Fruit fly (Drosophila melanogaster) whole organism, embryonic: ENCODE data around the gene nan.

Source experiments
- C15 ChIP-seq: fragments of 200-800 bp; sonication (Bioruptor generic); IDR thresholded peaks from 3 replicates; pipeline ENCODE4 v1.3.6; 2022; ENCODE audit warnings: missing biosample characterization, missing genetic modification characterization
- CG11093 ChIP-seq: fragments of 200-800 bp; sonication (Bioruptor generic); IDR thresholded peaks from 3 replicates; pipeline ENCODE4 v1.3.6; 2022; ENCODE audit warnings: missing biosample characterization, missing genetic modification characterization
- CG11504 ChIP-seq: fragments of 200-800 bp; sonication (Bioruptor generic); optimal IDR thresholded peaks from 3 replicates; lab custom pipeline; 2019; ENCODE audit warnings: missing biosample characterization, mild to moderate bottlenecking, missing genetic modification characterization, moderate library complexity
- CG12071 ChIP-seq: fragments of 200-800 bp; sonication (Bioruptor generic); optimal IDR thresholded peaks from 3 replicates; lab custom pipeline; 2018; ENCODE audit warnings: missing biosample characterization, mild to moderate bottlenecking, missing genetic modification characterization
- CG12236 ChIP-seq: fragments of 200-800 bp; sonication (Bioruptor generic); optimal IDR thresholded peaks from 2 replicates; lab custom pipeline; 2016; ENCODE audit warnings: missing biosample characterization, missing genetic modification characterization
- CG12299 ChIP-seq: fragments of 200-800 bp; sonication (Bioruptor generic); optimal IDR thresholded peaks from 2 replicates; lab custom pipeline; 2018; ENCODE audit warnings: missing biosample characterization, mild to moderate bottlenecking, missing genetic modification characterization
- CG12659 ChIP-seq: fragments of 200-800 bp; sonication (Bioruptor generic); optimal IDR thresholded peaks from 3 replicates; lab custom pipeline; 2017; ENCODE audit warnings: mild to moderate bottlenecking, missing biosample characterization, missing genetic modification reagents, missing genetic modification characterization
- CG17328 ChIP-seq: fragments of 200-800 bp; sonication (Bioruptor generic); IDR thresholded peaks from 2 replicates; pipeline ENCODE4 v1.3.6; 2022; ENCODE audit warnings: missing biosample characterization, missing genetic modification characterization
- CG17361 ChIP-seq: fragments of 200-800 bp; sonication (Bioruptor generic); IDR thresholded peaks from 3 replicates; pipeline ENCODE4 v1.3.6; 2022; ENCODE audit warnings: missing biosample characterization, missing genetic modification characterization
- CG1792 ChIP-seq: fragments of 200-800 bp; sonication (Bioruptor generic); optimal IDR thresholded peaks from 2 replicates; lab custom pipeline; 2016; ENCODE audit warnings: missing biosample characterization, missing genetic modification characterization
- CG18476 ChIP-seq: fragments of 200-800 bp; sonication (Bioruptor generic); optimal IDR thresholded peaks from 2 replicates; lab custom pipeline; 2016; ENCODE audit warnings: missing biosample characterization, mild to moderate bottlenecking, missing genetic modification characterization
- CG18764 ChIP-seq: fragments of 200-800 bp; sonication (Bioruptor generic); optimal IDR thresholded peaks from 3 replicates; lab custom pipeline; 2016; ENCODE audit warnings: missing biosample characterization, missing genetic modification characterization
- CG2202 ChIP-seq: fragments of 200-800 bp; sonication (Bioruptor generic); optimal IDR thresholded peaks from 2 replicates; lab custom pipeline; 2018; ENCODE audit warnings: missing biosample characterization, mild to moderate bottlenecking, missing genetic modification characterization
- CG4360 ChIP-seq: fragments of 200-800 bp; sonication (Bioruptor generic); IDR thresholded peaks from 2 replicates; pipeline ENCODE4 v1.3.6; 2022; ENCODE audit warnings: missing biosample characterization, missing genetic modification characterization
- CG6254 ChIP-seq: fragments of 200-800 bp; sonication (Bioruptor generic); optimal IDR thresholded peaks from 3 replicates; lab custom pipeline; 2017; ENCODE audit warnings: mild to moderate bottlenecking, missing biosample characterization, missing genetic modification reagents, missing genetic modification characterization
- CG9727 ChIP-seq: fragments of 200-800 bp; sonication (Bioruptor generic); optimal IDR thresholded peaks from 3 replicates; lab custom pipeline; 2017; ENCODE audit warnings: missing biosample characterization, mild to moderate bottlenecking, missing genetic modification characterization
- Deaf1 ChIP-seq: fragments of 200-800 bp; optimal IDR thresholded peaks from 3 replicates; lab custom pipeline; 2019; ENCODE audit warnings: missing biosample characterization, mild to moderate bottlenecking, missing genetic modification characterization, moderate library complexity
- Doc3 ChIP-seq: fragments of 200-800 bp; sonication (Bioruptor generic); IDR thresholded peaks from 3 replicates; pipeline ENCODE4 v1.3.6; 2022; ENCODE audit warnings: missing biosample characterization, missing genetic modification characterization; ENCODE audit not compliant: partially characterized antibody
- Gug ChIP-seq: fragments of 200-800 bp; sonication (Bioruptor generic); IDR thresholded peaks from 4 replicates; pipeline ENCODE4 v1.3.6; 2022; ENCODE audit warnings: missing biosample characterization, missing genetic modification characterization
- H15 ChIP-seq: fragments of 200-800 bp; sonication (Bioruptor generic); IDR thresholded peaks from 3 replicates; pipeline ENCODE4 v1.3.6; 2022; ENCODE audit warnings: missing biosample characterization, missing genetic modification characterization
- HLH4C ChIP-seq: fragments of 200-800 bp; sonication (Bioruptor generic); IDR thresholded peaks from 3 replicates; pipeline ENCODE4 v1.3.6; 2022; ENCODE audit warnings: missing biosample characterization, missing genetic modification characterization; ENCODE audit not compliant: partially characterized antibody
- HLHmδ ChIP-seq: fragments of 200-800 bp; sonication (Bioruptor generic); optimal IDR thresholded peaks from 2 replicates; lab custom pipeline; 2018; ENCODE audit warnings: missing biosample characterization, mild to moderate bottlenecking, missing genetic modification characterization, moderate library complexity
- Hr3 ChIP-seq: fragments of 200-800 bp; sonication (Bioruptor generic); optimal IDR thresholded peaks from 3 replicates; lab custom pipeline; 2016; ENCODE audit warnings: missing biosample characterization, missing genetic modification characterization
- Hsf ChIP-seq: fragments of 200-800 bp; sonication (Bioruptor generic); optimal IDR thresholded peaks from 3 replicates; lab custom pipeline; 2016; ENCODE audit warnings: missing biosample characterization, missing genetic modification characterization
- Jarid2 ChIP-seq: fragments of 200-800 bp; sonication (Bioruptor generic); optimal IDR thresholded peaks from 3 replicates; lab custom pipeline; 2017; ENCODE audit warnings: mild to moderate bottlenecking, missing biosample characterization, missing genetic modification reagents, missing genetic modification characterization
- Kr ChIP-seq: fragments of 200-800 bp; sonication (Bioruptor generic); optimal IDR thresholded peaks from 2 replicates; lab custom pipeline; 2017; ENCODE audit warnings: missing biosample characterization, mild to moderate bottlenecking, missing genetic modification characterization
- MTF-1 ChIP-seq: fragments of 200-800 bp; sonication (Bioruptor generic); optimal IDR thresholded peaks from 2 replicates; lab custom pipeline; 2018; ENCODE audit warnings: missing biosample characterization, mild to moderate bottlenecking, missing genetic modification characterization, borderline replicate concordance
- Rfx ChIP-seq: fragments of 200-800 bp; sonication (Bioruptor generic); IDR thresholded peaks from 2 replicates; pipeline ENCODE4 v1.3.6; 2022; ENCODE audit warnings: missing biosample characterization, missing genetic modification characterization
- Tbp ChIP-seq: fragments of >200 bp; optimal IDR thresholded peaks from 2 replicates; lab custom pipeline; 2018; ENCODE audit warnings: missing biosample characterization, missing genetic modification characterization
- al ChIP-seq: fragments of 200-800 bp; sonication (Bioruptor generic); IDR thresholded peaks from 2 replicates; pipeline ENCODE4 v1.3.6; 2022; ENCODE audit warnings: missing biosample characterization, missing genetic modification characterization
- ara ChIP-seq: fragments of 200-800 bp; sonication (Bioruptor generic); IDR thresholded peaks from 2 replicates; pipeline ENCODE4 v1.3.6; 2022; ENCODE audit warnings: missing biosample characterization, missing genetic modification characterization
- ash1 ChIP-seq: fragments of 200-800 bp; sonication (Bioruptor generic); optimal IDR thresholded peaks from 2 replicates; lab custom pipeline; 2018; ENCODE audit warnings: missing biosample characterization, mild to moderate bottlenecking, missing genetic modification characterization
- chm ChIP-seq: fragments of 200-800 bp; sonication (Bioruptor generic); IDR thresholded peaks from 2 replicates; pipeline ENCODE4 v1.3.6; 2022; ENCODE audit warnings: missing biosample characterization, missing genetic modification characterization
- ci ChIP-seq: fragments of 200-800 bp; sonication (Bioruptor generic); IDR thresholded peaks from 3 replicates; pipeline ENCODE4 v1.3.6; 2022; ENCODE audit warnings: missing biosample characterization, missing genetic modification characterization
- crol ChIP-seq: fragments of 200-800 bp; sonication (Bioruptor generic); IDR thresholded peaks from 2 replicates; pipeline ENCODE4 v1.3.6; 2022; ENCODE audit warnings: missing biosample characterization, missing genetic modification characterization
- eve ChIP-seq, 2 experiments: fragments of >200 bp; optimal IDR thresholded peaks; 2 replicates each; lab custom pipeline; 2017; ENCODE audit warnings: missing biosample characterization in 2 of 2, missing genetic modification characterization in 2 of 2
- jumu ChIP-seq: fragments of 200-800 bp; sonication (Bioruptor generic); optimal IDR thresholded peaks from 3 replicates; lab custom pipeline; 2016; ENCODE audit warnings: missing biosample characterization, missing genetic modification characterization
- kah ChIP-seq: fragments of 200-800 bp; sonication (Bioruptor generic); optimal IDR thresholded peaks from 2 replicates; lab custom pipeline; 2018; ENCODE audit warnings: missing biosample characterization, mild to moderate bottlenecking, missing genetic modification characterization
- lab ChIP-seq: fragments of 200-800 bp; sonication (Bioruptor generic); optimal IDR thresholded peaks from 3 replicates; lab custom pipeline; 2017; ENCODE audit warnings: missing biosample characterization, missing genetic modification characterization, mild to moderate bottlenecking, moderate library complexity, missing genetic modification reagents
- nerfin-2 ChIP-seq: fragments of 200-800 bp; sonication (Bioruptor generic); IDR thresholded peaks from 2 replicates; pipeline ENCODE4 v1.3.6; 2022; ENCODE audit warnings: missing biosample characterization, missing genetic modification characterization; ENCODE audit not compliant: partially characterized antibody
- oc ChIP-seq: fragments of 200-800 bp; sonication (Bioruptor generic); optimal IDR thresholded peaks from 2 replicates; lab custom pipeline; 2018; ENCODE audit warnings: missing biosample characterization, mild to moderate bottlenecking, missing genetic modification characterization, moderate library complexity
- onecut ChIP-seq: fragments of 200-800 bp; sonication (Bioruptor generic); IDR thresholded peaks from 2 replicates; pipeline ENCODE4 v1.3.6; 2022; ENCODE audit warnings: missing biosample characterization, missing genetic modification characterization
- ranshi ChIP-seq: fragments of 200-800 bp; sonication (Bioruptor generic); IDR thresholded peaks from 2 replicates; pipeline ENCODE4 v1.3.6; 2022; ENCODE audit warnings: missing biosample characterization, missing genetic modification characterization
- repo ChIP-seq: fragments of 200-800 bp; sonication (Bioruptor generic); optimal IDR thresholded peaks from 2 replicates; lab custom pipeline; 2016; ENCODE audit warnings: missing biosample characterization, missing genetic modification characterization
- sd ChIP-seq: fragments of 200-800 bp; sonication (Bioruptor generic); optimal IDR thresholded peaks from 3 replicates; lab custom pipeline; 2018; ENCODE audit warnings: missing biosample characterization, mild to moderate bottlenecking, missing genetic modification characterization, moderate library complexity
- seq ChIP-seq: fragments of 200-800 bp; sonication (Bioruptor generic); IDR thresholded peaks from 2 replicates; pipeline ENCODE4 v1.3.6; 2022; ENCODE audit warnings: missing biosample characterization, missing genetic modification characterization
- slbo ChIP-seq: fragments of 200-800 bp; sonication (Bioruptor generic); IDR thresholded peaks from 2 replicates; pipeline ENCODE4 v1.3.6; 2022; ENCODE audit warnings: missing biosample characterization, missing genetic modification characterization
- stwl ChIP-seq: fragments of 200-800 bp; sonication (Bioruptor generic); optimal IDR thresholded peaks from 3 replicates; lab custom pipeline; 2018; ENCODE audit warnings: missing biosample characterization, mild to moderate bottlenecking, missing genetic modification characterization, moderate library complexity
- trem ChIP-seq: fragments of 200-800 bp; optimal IDR thresholded peaks from 3 replicates; lab custom pipeline; 2019; ENCODE audit warnings: missing biosample characterization, mild to moderate bottlenecking, missing genetic modification characterization, moderate library complexity
- tup ChIP-seq: fragments of 200-800 bp; sonication (Bioruptor generic); optimal IDR thresholded peaks from 2 replicates; lab custom pipeline; 2016; ENCODE audit warnings: missing biosample characterization, mild to moderate bottlenecking, missing genetic modification characterization, moderate library complexity
- wdn ChIP-seq: fragments of 200-800 bp; sonication (Bioruptor generic); IDR thresholded peaks from 2 replicates; pipeline ENCODE4 v1.3.6; 2022; ENCODE audit warnings: missing biosample characterization, missing genetic modification characterization
- wor ChIP-seq: fragments of 200-800 bp; sonication (Bioruptor generic); IDR thresholded peaks from 2 replicates; pipeline ENCODE4 v1.3.6; 2022; ENCODE audit warnings: missing biosample characterization, missing genetic modification characterization

The nan gene

DNA sequence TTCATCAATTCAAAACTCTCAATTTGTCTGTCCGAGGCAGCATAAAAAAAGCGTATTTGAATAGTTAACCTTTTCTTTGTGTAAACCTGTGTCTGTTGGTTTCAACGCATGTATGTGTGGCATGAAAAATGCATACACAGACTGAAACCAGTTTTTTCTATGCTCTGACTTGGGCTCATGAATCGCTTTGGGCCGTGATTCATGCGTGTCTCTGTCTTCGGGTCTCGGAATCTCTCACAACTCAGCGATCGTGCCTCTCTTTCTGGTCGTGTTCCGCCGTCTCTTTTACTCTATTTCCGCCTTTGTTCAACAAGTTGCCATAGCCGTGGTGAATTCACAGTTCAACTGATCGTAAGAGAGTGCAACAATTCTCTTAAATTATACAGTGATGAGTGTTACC lies 11.5 kb upstream of the nan start (continued):
- TF ChIP-seq Rfx (GFP tag; lab: Robert Waterston, UW), result peak; percentile 5; the same call in 1 of the 2 replicates
- no peak for TF ChIP-seq CG12659
- no peak for TF ChIP-seq crol (GFP tag; lab: Robert Waterston, UW)
- TF ChIP-seq Kr, result peak; percentile 27
- TF ChIP-seq ash1, result no peak
- peak; percentile 7; the same call in 1 of the 2 replicates for TF ChIP-seq CG4360 (GFP tag; lab: Robert Waterston, UW)
- TF ChIP-seq CG12236 (GFP tag; lab: Kevin White, UChicago), result no peak
- TF ChIP-seq repo (GFP tag; lab: Kevin White, UChicago), result no peak
- 0 out of 2 replicates have a peak, but pooled peaks have one; percentile 8 for TF ChIP-seq onecut
- TF ChIP-seq Doc3 (GFP tag; lab: Robert Waterston, UW), result no peak
- TF ChIP-seq CG17328 (GFP tag; lab: Robert Waterston, UW), result peak; percentile 27; the same call in 1 of the 2 replicates
- TF ChIP-seq stwl (tag; lab: Kevin White, UChicago), result peak; percentile 13
- TF ChIP-seq wor (GFP tag; lab: Robert Waterston, UW), result no peak
- TF ChIP-seq CG17361 (GFP tag; lab: Robert Waterston, UW), result no peak
- peak; percentile 7 for TF ChIP-seq CG11504 (tag; lab: Kevin White, UChicago)
- no peak for TF ChIP-seq CG12299
- no peak for TF ChIP-seq slbo (GFP tag; lab: Robert Waterston, UW)
- no peak for TF ChIP-seq jumu (GFP tag; lab: Kevin White, UChicago)
- TF ChIP-seq CG18476 (GFP tag; lab: Kevin White, UChicago), result no peak
- no peak for TF ChIP-seq tup (GFP tag; lab: Kevin White, UChicago)
- no peak for TF ChIP-seq Hsf (GFP tag; lab: Kevin White, UChicago)
- no peak for TF ChIP-seq CG6254 (GFP tag; lab: Kevin White, UChicago)
- TF ChIP-seq CG9727, result no peak
- TF ChIP-seq MTF-1, result no peak
- TF ChIP-seq nerfin-2, result no peak
- peak; percentile 58; the same call in 2 of the 3 replicates for TF ChIP-seq ci (GFP tag; lab: Robert Waterston, UW)
- no peak for TF ChIP-seq C15 (GFP tag; lab: Robert Waterston, UW)
- no peak for TF ChIP-seq ranshi (GFP tag; lab: Robert Waterston, UW)
- TF ChIP-seq CG11093, result no peak
- TF ChIP-seq kah (GFP tag; lab: Kevin White, UChicago), result peak; percentile 80
- no peak for TF ChIP-seq CG12071
- TF ChIP-seq HLHmδ, result peak; percentile 20
- no peak for TF ChIP-seq al (GFP tag; lab: Robert Waterston, UW)
- TF ChIP-seq ara (GFP tag; lab: Robert Waterston, UW), result peak; percentile 27; the same call in 1 of the 2 replicates
- peak; percentile 46; the same call in 1 of the 2 replicates for TF ChIP-seq seq (GFP tag; lab: Robert Waterston, UW)
- no peak for TF ChIP-seq H15 (GFP tag; lab: Robert Waterston, UW)
- TF ChIP-seq HLH4C (GFP tag; lab: Robert Waterston, UW), result no peak; the same call in 2 of the 3 replicates
- no peak for TF ChIP-seq wdn (GFP tag; lab: Robert Waterston, UW)
- TF ChIP-seq Gug (GFP tag; lab: Robert Waterston, UW), result no peak
- TF ChIP-seq CG1792 (GFP tag; lab: Kevin White, UChicago), result no peak
- TF ChIP-seq CG2202 (tag; lab: Kevin White, UChicago), result no peak
- peak; percentile 85 for TF ChIP-seq Deaf1
- TF ChIP-seq CG18764 (GFP tag; lab: Kevin White, UChicago), result no peak
- TF ChIP-seq oc (tag; lab: Kevin White, UChicago), result peak; percentile 57
- TF ChIP-seq eve (GFP tag; optimal IDR thresholded peaks at IDR 0.05; lab: Kevin White, UChicago), result no peak
- TF ChIP-seq lab, result peak; percentile 14
- peak; percentile 80 for TF ChIP-seq chm (GFP tag; lab: Robert Waterston, UW)
- no peak for TF ChIP-seq Tbp (GFP tag; lab: Kevin White, UChicago)
- peak; percentile 93 for TF ChIP-seq sd (tag; lab: Kevin White, UChicago)
- TF ChIP-seq Hr3 (GFP tag; lab: Kevin White, UChicago), result no peak
- peak; percentile 27 for TF ChIP-seq trem (tag; lab: Kevin White, UChicago)
- peak; percentile 13 for TF ChIP-seq Jarid2 (GFP tag; lab: Kevin White, UChicago)
